Worm (Caenorhabditis elegans) whole organism, L4/young adult: ENCODE results near the gene srh-177.

Experiments
- W03F9.2 ChIP-seq: fragments of 150-350 bp; optimal IDR thresholded peaks from 2 replicates; lab custom pipeline; 2014; ENCODE audit warnings: missing biosample characterization, missing genetic modification characterization
- dao-5 ChIP-seq: sonication (generic microtip); optimal IDR thresholded peaks from 2 replicates; lab custom pipeline; 2016; ENCODE audit warnings: missing genotype, missing genetic modification characterization, moderate library complexity, missing compliant biosample characterization
- him-1 ChIP-seq: sonication (generic microtip); optimal IDR thresholded peaks from 2 replicates; lab custom pipeline; 2016; ENCODE audit warnings: missing genotype, missing genetic modification reagents, missing genetic modification characterization, missing compliant biosample characterization

- TF ChIP-seq W03F9.2, result no peak
- no peak for TF ChIP-seq dao-5
- TF ChIP-seq him-1 (tag; lab: Kevin White, UChicago), result no peak
These were observed 18.7 kb downstream of the srh-177 start for ce11 chrV:20350382-20350781.
